Worm (Caenorhabditis elegans) whole organism, mixed stage, embryonic: ENCODE results near the gene F26A1.8.

Experiments used
- M03D4.4 ChIP-seq: sonication (generic microtip); optimal IDR thresholded peaks from 2 replicates; lab custom pipeline; 2017; ENCODE audit warnings: mild to moderate bottlenecking, missing genetic modification characterization, missing compliant biosample characterization
- bed-3 ChIP-seq: fragments of 200-800 bp; sonication (Bioruptor generic); optimal IDR thresholded peaks from 3 replicates; lab custom pipeline; 2018; ENCODE audit warnings: mild to moderate bottlenecking, missing genetic modification characterization, moderate library complexity, missing compliant biosample characterization
- blmp-1 ChIP-seq: fragments of 150-350 bp; optimal IDR thresholded peaks from 2 replicates; lab custom pipeline; 2014; ENCODE audit warnings: missing biosample characterization, missing genetic modification characterization
- ceh-39 ChIP-seq: fragments of 150-350 bp; optimal IDR thresholded peaks from 2 replicates; lab custom pipeline; 2014; ENCODE audit warnings: missing biosample characterization, missing genetic modification characterization
- ceh-43 ChIP-seq: fragments of 200-800 bp; sonication (Bioruptor generic); optimal IDR thresholded peaks from 2 replicates; lab custom pipeline; 2018; ENCODE audit warnings: mild to moderate bottlenecking, missing genetic modification characterization, moderate library complexity, missing compliant biosample characterization
- ces-1 ChIP-seq: fragments of 150-350 bp; optimal IDR thresholded peaks from 2 replicates; lab custom pipeline; 2014; ENCODE audit warnings: missing biosample characterization, missing genetic modification reagents, missing genetic modification characterization
- cnd-1 ChIP-seq: fragments of 200-800 bp; sonication (Bioruptor generic); optimal IDR thresholded peaks from 2 replicates; lab custom pipeline; 2018; ENCODE audit warnings: mild to moderate bottlenecking, missing genetic modification characterization, missing compliant biosample characterization
- drap-1 ChIP-seq: fragments of 200-800 bp; sonication (Bioruptor generic); optimal IDR thresholded peaks from 3 replicates; lab custom pipeline; 2018; ENCODE audit warnings: mild to moderate bottlenecking, missing genetic modification characterization, missing compliant biosample characterization
- elt-1 ChIP-seq: sonication (generic microtip); optimal IDR thresholded peaks from 2 replicates; lab custom pipeline; 2017; ENCODE audit warnings: missing genetic modification characterization, mild to moderate bottlenecking, missing compliant biosample characterization, antibody characterized with exemption, moderate library complexity, borderline replicate concordance; ENCODE audit not compliant: insufficient read depth
- flh-1 ChIP-seq: fragments of 200-800 bp; sonication (Bioruptor generic); optimal IDR thresholded peaks from 2 replicates; lab custom pipeline; 2018; ENCODE audit warnings: mild to moderate bottlenecking, missing genetic modification characterization, moderate library complexity, missing compliant biosample characterization
- ham-2 ChIP-seq: fragments of 200-800 bp; sonication (Bioruptor generic); optimal IDR thresholded peaks from 2 replicates; lab custom pipeline; 2018; ENCODE audit warnings: mild to moderate bottlenecking, missing genetic modification characterization, missing compliant biosample characterization
- lin-13 ChIP-seq: fragments of 150-350 bp; optimal IDR thresholded peaks from 2 replicates; lab custom pipeline; 2014; ENCODE audit warnings: missing biosample characterization, missing genetic modification characterization
- lin-32 ChIP-seq: fragments of 200-800 bp; sonication (Bioruptor generic); optimal IDR thresholded peaks from 2 replicates; lab custom pipeline; 2018; ENCODE audit warnings: mild to moderate bottlenecking, missing genetic modification characterization, missing compliant biosample characterization
- lsy-2 ChIP-seq: fragments of 150-350 bp; optimal IDR thresholded peaks from 2 replicates; lab custom pipeline; 2014; ENCODE audit warnings: missing biosample characterization, missing genetic modification characterization
- mab-5 ChIP-seq: fragments of 150-350 bp; optimal IDR thresholded peaks from 2 replicates; lab custom pipeline; 2014; ENCODE audit warnings: missing biosample characterization, missing genetic modification characterization
- mep-1 ChIP-seq: fragments of 150-350 bp; optimal IDR thresholded peaks from 2 replicates; lab custom pipeline; 2017; ENCODE audit warnings: missing biosample characterization, missing genetic modification reagents, missing genetic modification characterization, inconsistent platforms
- mls-2 ChIP-seq: sonication (generic microtip); optimal IDR thresholded peaks from 2 replicates; lab custom pipeline; 2016; ENCODE audit warnings: mild to moderate bottlenecking, missing genetic modification characterization, moderate library complexity, missing compliant biosample characterization
- nhr-2 ChIP-seq: fragments of 150-350 bp; optimal IDR thresholded peaks from 2 replicates; lab custom pipeline; 2014; ENCODE audit warnings: missing biosample characterization, missing genetic modification characterization
- nhr-237 ChIP-seq: fragments of 150-350 bp; optimal IDR thresholded peaks from 2 replicates; lab custom pipeline; 2014; ENCODE audit warnings: missing biosample characterization, missing genetic modification characterization
- nhr-28 ChIP-seq: fragments of 150-350 bp; optimal IDR thresholded peaks from 2 replicates; lab custom pipeline; 2014; ENCODE audit warnings: missing biosample characterization, missing genetic modification characterization
- nhr-76 ChIP-seq: sonication (generic microtip); optimal IDR thresholded peaks from 2 replicates; lab custom pipeline; 2017; ENCODE audit warnings: missing biosample characterization, missing genetic modification characterization
- pha-4 ChIP-seq: fragments of 150-350 bp; optimal IDR thresholded peaks from 2 replicates; lab custom pipeline; 2018; ENCODE audit warnings: missing biosample characterization, missing genetic modification reagents, missing genetic modification characterization
- sem-2 ChIP-seq: fragments of 200-800 bp; sonication (Bioruptor generic); optimal IDR thresholded peaks from 2 replicates; lab custom pipeline; 2018; ENCODE audit warnings: mild to moderate bottlenecking, missing genetic modification characterization, missing compliant biosample characterization
- snpc-4 ChIP-seq: fragments of 150-350 bp; optimal IDR thresholded peaks from 2 replicates; lab custom pipeline; 2014; ENCODE audit warnings: missing biosample characterization, missing genetic modification characterization
- tbx-8 ChIP-seq: fragments of 200-800 bp; sonication (Bioruptor generic); optimal IDR thresholded peaks from 2 replicates; lab custom pipeline; 2018; ENCODE audit warnings: mild to moderate bottlenecking, missing genetic modification characterization, moderate library complexity, missing compliant biosample characterization
- unc-120 ChIP-seq: sonication (generic microtip); optimal IDR thresholded peaks from 2 replicates; lab custom pipeline; 2017; ENCODE audit warnings: missing genetic modification characterization, missing compliant biosample characterization; ENCODE audit not compliant: poor library complexity, severe bottlenecking
- unc-39 ChIP-seq: fragments of 150-350 bp; optimal IDR thresholded peaks from 2 replicates; lab custom pipeline; 2014; ENCODE audit warnings: missing biosample characterization, missing genetic modification characterization
- unc-62 ChIP-seq: fragments of 150-350 bp; optimal IDR thresholded peaks from 2 replicates; lab custom pipeline; 2014; ENCODE audit warnings: missing biosample characterization, missing genetic modification reagents, missing genetic modification characterization
- zip-8 ChIP-seq: fragments of 150-350 bp; optimal IDR thresholded peaks from 2 replicates; lab custom pipeline; 2014; ENCODE audit warnings: missing biosample characterization, missing genetic modification characterization
- ztf-11 ChIP-seq: fragments of 150-350 bp; optimal IDR thresholded peaks from 2 replicates; lab custom pipeline; 2014; ENCODE audit warnings: missing biosample characterization, missing genetic modification characterization

The F26A1.8 gene

DNA sequence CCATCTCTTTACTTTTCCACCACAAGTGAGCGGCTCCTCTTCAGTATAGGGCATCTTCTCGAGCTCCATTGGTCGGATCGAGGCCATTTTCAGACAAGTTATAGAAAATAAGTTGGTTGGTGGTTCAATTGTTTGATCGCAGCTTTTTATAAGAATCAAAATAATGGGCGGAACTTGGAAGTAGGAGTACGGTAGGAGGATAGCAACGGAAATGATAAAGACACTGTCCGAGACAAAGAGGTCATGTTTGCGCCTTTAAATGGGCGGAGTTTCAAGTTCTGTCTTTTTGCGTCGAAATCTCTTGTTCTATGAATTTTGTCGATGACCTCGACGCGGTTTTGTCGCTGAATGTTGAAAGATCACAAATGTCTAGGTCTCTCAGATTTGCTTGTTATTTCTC is at the start of gene F26A1.8:
TSS of gene F26A1.8 (minus strand) at position 101 of the 400 bp plus-strand sequence.
- TF ChIP-seq unc-39 (no peak), tbx-8 (GFP tag; lab: Kevin White, UChicago) (no peak), blmp-1 (tag; lab: Kevin White, UChicago) (no peak), unc-120 (no peak), ham-2 (GFP tag; lab: Kevin White, UChicago) (no peak), drap-1 (GFP tag; lab: Kevin White, UChicago) (no peak), nhr-237 (no peak), nhr-28 (tag; lab: Kevin White, UChicago) (no peak), snpc-4 (no peak), lin-13 (tag; lab: Kevin White, UChicago) (no peak), bed-3 (GFP tag; lab: Kevin White, UChicago) (no peak), unc-62 (no peak), mep-1 (tag; lab: Kevin White, UChicago) (no peak), ceh-43 (GFP tag; lab: Kevin White, UChicago) (no peak), ces-1 (GFP tag; lab: Kevin White, UChicago) (no peak), lsy-2 (no peak)

ce11 chrIII:4870478-4870877 is 48.4 kb upstream of the F26A1.8 start, which contains the start of gene gipc-1:
gipc-1 (plus strand) TSS chrIII:4870778.
- TF ChIP-seq lsy-2 (no peak), sem-2 (GFP tag; lab: Kevin White, UChicago) (no peak), blmp-1 (tag; lab: Kevin White, UChicago) (no peak), tbx-8 (GFP tag; lab: Kevin White, UChicago) (no peak), unc-62 (no peak), ces-1 (GFP tag; lab: Kevin White, UChicago) (no peak), mab-5 (tag; lab: Kevin White, UChicago) (no peak), ztf-11 (tag; lab: Kevin White, UChicago) (no peak), ceh-39 (tag; lab: Kevin White, UChicago) (no peak), nhr-76 (tag; lab: Kevin White, UChicago) (no peak), flh-1 (GFP tag; lab: Kevin White, UChicago) (no peak)

DNA sequence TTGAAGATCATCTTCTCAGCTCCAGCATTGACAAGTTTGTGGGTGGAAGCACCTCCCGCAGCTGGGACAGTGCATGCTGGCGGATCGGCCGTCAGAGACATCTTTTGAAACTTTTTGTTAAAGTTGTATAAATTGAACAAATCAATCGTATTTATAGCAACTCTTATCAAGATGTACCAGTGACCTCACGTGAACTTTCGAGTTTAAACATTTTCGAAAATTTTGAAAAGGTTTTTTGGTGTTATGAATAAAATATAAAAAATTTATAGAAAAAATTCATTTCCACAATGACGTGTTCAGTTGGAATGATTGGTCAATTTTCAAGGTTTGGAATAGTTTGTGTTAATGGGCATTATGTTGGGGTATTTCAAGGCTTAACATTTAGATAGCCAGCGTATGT is 46.6 kb upstream of the F26A1.8 start, which contains the start of the genes msd-4 and C35D10.3:
TSS of gene msd-4 (minus strand) at position 101 of the 400 bp plus-strand sequence.
TSS of gene C35D10.3 (plus strand) at position 279 of the 400 bp plus-strand sequence.
- no peak for TF ChIP-seq M03D4.4 (tag; lab: Kevin White, UChicago)
- TF ChIP-seq ztf-11 (tag; lab: Kevin White, UChicago), result no peak
- no peak for TF ChIP-seq pha-4 (tag; lab: Kevin White, UChicago)
- TF ChIP-seq zip-8, result no peak
- no peak for TF ChIP-seq elt-1 (tag; lab: Kevin White, UChicago)
- TF ChIP-seq unc-39, result no peak
- TF ChIP-seq cnd-1, result no peak
- TF ChIP-seq lin-32 (GFP tag; lab: Kevin White, UChicago), result no peak
- no peak for TF ChIP-seq snpc-4
- TF ChIP-seq nhr-2 (tag; lab: Kevin White, UChicago), result no peak

DNA sequence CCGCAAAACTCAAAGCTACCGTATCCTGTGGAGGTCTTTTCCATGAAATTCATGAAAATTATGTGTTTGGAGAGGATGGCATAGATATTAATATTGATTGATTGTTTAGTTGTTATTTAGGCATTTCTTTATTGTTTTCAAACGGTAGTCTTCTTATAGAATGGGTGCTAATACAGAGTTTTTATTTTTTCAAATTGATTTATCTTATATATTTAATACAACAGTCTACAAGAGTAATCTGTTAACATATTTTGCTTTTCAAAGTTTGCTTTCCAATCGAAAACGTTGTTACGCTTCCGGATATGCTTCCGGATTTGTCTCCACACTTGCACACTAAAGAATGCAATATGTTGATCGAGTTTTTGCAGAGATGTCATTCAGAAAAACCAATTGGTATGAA is 44.7 kb upstream of the F26A1.8 start, which contains the start of gene C35D10.17:
TSS of gene C35D10.17 (plus strand) at position 301 of the 400 bp plus-strand sequence.
- no peak for TF ChIP-seq lsy-2
- no peak for TF ChIP-seq unc-39
- TF ChIP-seq mls-2 (tag; lab: Kevin White, UChicago), result no peak
- TF ChIP-seq blmp-1 (tag; lab: Kevin White, UChicago), result no peak
- TF ChIP-seq sem-2 (GFP tag; lab: Kevin White, UChicago), result no peak
- TF ChIP-seq ztf-11 (tag; lab: Kevin White, UChicago), result no peak

DNA sequence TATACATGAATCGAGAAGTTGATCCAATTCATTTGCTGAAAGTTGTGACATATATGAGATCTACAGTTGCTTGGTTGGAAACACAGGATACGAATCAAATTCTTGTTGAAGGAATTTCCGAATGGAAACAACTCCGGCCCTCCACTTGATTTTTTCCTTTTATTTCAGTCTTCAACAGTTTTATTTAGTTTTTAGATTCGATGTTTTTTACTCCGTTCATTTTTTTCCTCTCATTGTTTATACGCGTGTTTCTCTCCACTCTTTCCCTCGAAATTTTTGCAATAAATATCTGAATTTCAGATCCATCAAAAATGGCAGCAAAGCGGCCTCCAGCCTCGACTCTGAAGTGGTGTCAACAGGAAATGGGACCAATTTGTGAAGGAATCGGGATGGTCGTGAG is 41.1 kb upstream of the F26A1.8 start, which contains the start of gene coq-8:
TSS of gene coq-8 (plus strand) at position 301 of the 400 bp plus-strand sequence.
- no peak for TF ChIP-seq nhr-28 (tag; lab: Kevin White, UChicago)
- no peak for TF ChIP-seq blmp-1 (tag; lab: Kevin White, UChicago)
- no peak for TF ChIP-seq flh-1 (GFP tag; lab: Kevin White, UChicago)
- no peak for TF ChIP-seq nhr-2 (tag; lab: Kevin White, UChicago)
- TF ChIP-seq snpc-4, result no peak
- no peak for TF ChIP-seq zip-8
- TF ChIP-seq unc-62, result no peak
- TF ChIP-seq mab-5 (tag; lab: Kevin White, UChicago), result no peak
- no peak for TF ChIP-seq pha-4 (tag; lab: Kevin White, UChicago)
- no peak for TF ChIP-seq bed-3 (GFP tag; lab: Kevin White, UChicago)
- no peak for TF ChIP-seq lsy-2
- no peak for TF ChIP-seq cnd-1
- TF ChIP-seq ztf-11 (tag; lab: Kevin White, UChicago), result no peak
- TF ChIP-seq tbx-8 (GFP tag; lab: Kevin White, UChicago), result no peak
- no peak for TF ChIP-seq ceh-39 (tag; lab: Kevin White, UChicago)
- no peak for TF ChIP-seq lin-32 (GFP tag; lab: Kevin White, UChicago)
- TF ChIP-seq ces-1 (GFP tag; lab: Kevin White, UChicago), result no peak
